Worm (Caenorhabditis elegans): ENCODE data around the gene nlp-46.

DNA sequence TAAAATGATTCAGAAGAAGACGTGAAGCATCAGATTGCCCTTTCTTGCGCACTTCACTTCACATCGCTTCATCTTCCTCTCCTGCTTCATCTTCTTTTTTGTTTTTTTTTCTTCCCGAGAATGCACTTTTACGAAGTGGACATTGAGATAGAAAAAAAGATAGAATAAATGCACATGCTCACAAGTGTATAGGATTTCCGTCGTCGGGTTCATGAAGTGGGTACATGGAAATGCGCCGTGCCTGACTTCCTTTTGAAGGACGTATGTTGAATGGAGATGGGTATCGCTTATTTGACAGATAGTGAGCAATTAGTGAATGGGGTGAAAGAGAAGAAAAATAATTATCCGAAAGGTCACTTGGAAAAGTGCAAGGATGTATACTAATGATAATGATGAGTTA lies 24.0 kb upstream of the nlp-46 start:
- TF ChIP-seq nhr-23 (tag; optimal IDR thresholded peaks at IDR 0.05) (no peak), lin-39 (tag; optimal IDR thresholded peaks at IDR 0.05) (no peak), unc-62 (GFP tag; optimal IDR thresholded peaks at IDR 0.05) (peak; percentile 53), elt-3 (tag; optimal IDR thresholded peaks at IDR 0.05) (no peak), ztf-11 (tag; optimal IDR thresholded peaks at IDR 0.05) (no peak), nhr-77 (tag; optimal IDR thresholded peaks at IDR 0.05) (no peak)

Data from whole organism, L3 larva.